Fruit fly (Drosophila melanogaster): Measurements from ENCODE around the gene CG10581.

CG10581 gene

dm6 chr3L:21064587-21064986 lies 30.6 kb upstream of the CG10581 start:
- no peak for TF ChIP-seq Crg-1 (GFP tag; optimal IDR thresholded peaks at IDR 0.05)
- TF ChIP-seq CG11617 (GFP tag; optimal IDR thresholded peaks at IDR 0.05): no peak
- TF ChIP-seq CG5204 (GFP tag; optimal IDR thresholded peaks at IDR 0.05): no peak
- no peak for TF ChIP-seq Mnt (GFP tag; optimal IDR thresholded peaks at IDR 0.05)
- TF ChIP-seq tj (GFP tag; optimal IDR thresholded peaks at IDR 0.05): no peak
- TF ChIP-seq Hr96 (GFP tag; optimal IDR thresholded peaks at IDR 0.05): no peak
- TF ChIP-seq CG7045 (GFP tag; optimal IDR thresholded peaks at IDR 0.05): no peak
- no peak for TF ChIP-seq cnc (optimal IDR thresholded peaks at IDR 0.05)

DNA sequence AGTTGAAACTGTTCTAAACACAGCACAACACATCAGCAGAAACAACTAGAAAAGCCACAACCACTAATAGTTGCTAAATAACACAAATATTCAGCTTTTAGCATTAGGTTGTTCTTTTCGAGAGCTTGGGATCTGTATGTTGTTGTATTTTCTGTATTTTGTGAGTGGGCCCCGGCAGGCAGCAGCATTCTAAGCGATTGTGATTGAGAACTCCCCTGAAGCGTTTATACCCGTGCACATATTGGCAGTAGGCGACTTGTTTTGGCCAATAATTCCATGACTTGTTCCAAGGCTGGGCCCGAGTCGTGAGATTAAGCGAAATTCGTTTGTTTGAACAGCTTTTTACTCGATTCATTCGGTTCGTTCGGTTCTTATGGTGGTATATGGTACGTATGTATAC lies 28.0 kb upstream of the CG10581 start:
- TF ChIP-seq cnc (optimal IDR thresholded peaks at IDR 0.05): no peak
- TF ChIP-seq CG14711 (tag; optimal IDR thresholded peaks at IDR 0.05): no peak
- TF ChIP-seq tj (GFP tag; optimal IDR thresholded peaks at IDR 0.05): no peak
- no peak for TF ChIP-seq CG7101 (tag; optimal IDR thresholded peaks at IDR 0.05)
- no peak for TF ChIP-seq bab1 (GFP tag; optimal IDR thresholded peaks at IDR 0.05)
- no peak for TF ChIP-seq Mnt (GFP tag; optimal IDR thresholded peaks at IDR 0.05)
- TF ChIP-seq cic (GFP tag; optimal IDR thresholded peaks at IDR 0.05): no peak
- no peak for TF ChIP-seq ovo (GFP tag; optimal IDR thresholded peaks at IDR 0.05)
- TF ChIP-seq CG5204 (GFP tag; optimal IDR thresholded peaks at IDR 0.05): no peak
- TF ChIP-seq Crg-1 (GFP tag; optimal IDR thresholded peaks at IDR 0.05): no peak
- no peak for TF ChIP-seq pad (GFP tag; optimal IDR thresholded peaks at IDR 0.05)
- no peak for TF ChIP-seq toe (GFP tag; optimal IDR thresholded peaks at IDR 0.05)
- no peak for TF ChIP-seq CG7045 (GFP tag; optimal IDR thresholded peaks at IDR 0.05)
- TF ChIP-seq Hr96 (GFP tag; optimal IDR thresholded peaks at IDR 0.05): no peak
- no peak for TF ChIP-seq CG11617 (GFP tag; optimal IDR thresholded peaks at IDR 0.05)
- no peak for TF ChIP-seq CG33017 (tag; optimal IDR thresholded peaks at IDR 0.05)
- no peak for TF ChIP-seq CG12768 (GFP tag; optimal IDR thresholded peaks at IDR 0.05)
- TF ChIP-seq Clk (GFP tag; optimal IDR thresholded peaks at IDR 0.05): no peak
- TF ChIP-seq kay (GFP tag; ENCODE audit: borderline replicate concordance): no peak
- no peak for TF ChIP-seq CG1620 (GFP tag; optimal IDR thresholded peaks at IDR 0.05)

dm6 chr3L:21060189-21061070 lies 26.4 kb upstream of the CG10581 start:
- TF ChIP-seq tj (GFP tag; optimal IDR thresholded peaks at IDR 0.05): no peak
- TF ChIP-seq CG11617 (GFP tag; optimal IDR thresholded peaks at IDR 0.05): peak; percentile 23
- TF ChIP-seq bab1 (GFP tag; optimal IDR thresholded peaks at IDR 0.05): peak; percentile 17
- TF ChIP-seq kay (GFP tag; ENCODE audit: borderline replicate concordance): peak; percentile 55
- TF ChIP-seq CG7045 (GFP tag; optimal IDR thresholded peaks at IDR 0.05): peak; percentile 13
- TF ChIP-seq CG12768 (GFP tag; optimal IDR thresholded peaks at IDR 0.05): peak; percentile 5
- TF ChIP-seq CG14711 (tag; optimal IDR thresholded peaks at IDR 0.05): peak; percentile 44
- peak; percentile 3 for TF ChIP-seq pad (GFP tag; optimal IDR thresholded peaks at IDR 0.05)
- TF ChIP-seq CG7101 (tag; optimal IDR thresholded peaks at IDR 0.05): peak; percentile 27
- TF ChIP-seq cnc (optimal IDR thresholded peaks at IDR 0.05): no peak
- TF ChIP-seq CG1620 (GFP tag; optimal IDR thresholded peaks at IDR 0.05): no peak
- peak; percentile 22 for TF ChIP-seq CG33017 (tag; optimal IDR thresholded peaks at IDR 0.05)

DNA sequence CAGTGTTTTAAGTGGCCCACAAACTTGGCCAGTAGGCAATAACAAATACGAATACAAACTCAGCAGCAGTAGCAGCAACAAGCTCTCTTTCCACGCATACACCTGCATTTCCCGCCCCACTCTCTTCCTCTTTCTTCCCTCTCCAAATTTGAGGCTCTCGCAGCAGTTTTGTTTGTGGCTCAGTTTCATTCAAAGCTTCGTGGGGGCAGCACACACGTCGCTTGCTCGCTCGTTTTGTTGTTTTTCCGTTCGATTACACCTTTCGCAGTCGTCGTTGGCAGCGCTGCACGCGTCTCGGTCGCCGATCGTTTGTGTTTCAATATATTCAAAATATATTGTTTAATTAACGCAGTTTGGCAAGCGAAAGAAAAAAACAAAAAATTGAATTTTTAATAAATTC lies 24.6 kb upstream of the CG10581 start:
- TF ChIP-seq CG11617 (GFP tag; optimal IDR thresholded peaks at IDR 0.05) (no peak), Mnt (GFP tag; optimal IDR thresholded peaks at IDR 0.05) (peak; percentile 49), pad (GFP tag; optimal IDR thresholded peaks at IDR 0.05) (peak; percentile 26), CG5204 (GFP tag; optimal IDR thresholded peaks at IDR 0.05) (no peak), bab1 (GFP tag; optimal IDR thresholded peaks at IDR 0.05) (peak; percentile 82), ovo (GFP tag; optimal IDR thresholded peaks at IDR 0.05) (peak; percentile 24), toe (GFP tag; optimal IDR thresholded peaks at IDR 0.05) (no peak), cic (GFP tag; optimal IDR thresholded peaks at IDR 0.05) (peak; percentile 52), Hr96 (GFP tag; optimal IDR thresholded peaks at IDR 0.05) (peak; percentile 16), Crg-1 (GFP tag; optimal IDR thresholded peaks at IDR 0.05) (no peak), Clk (GFP tag; optimal IDR thresholded peaks at IDR 0.05) (no peak), CG7101 (tag; optimal IDR thresholded peaks at IDR 0.05) (peak; percentile 38), tj (GFP tag; optimal IDR thresholded peaks at IDR 0.05) (peak; percentile 65), kay (GFP tag; ENCODE audit: borderline replicate concordance) (peak; percentile 68), cnc (optimal IDR thresholded peaks at IDR 0.05) (no peak), CG33017 (tag; optimal IDR thresholded peaks at IDR 0.05) (peak; percentile 4), CG12768 (GFP tag; optimal IDR thresholded peaks at IDR 0.05) (peak; percentile 44), CG14711 (tag; optimal IDR thresholded peaks at IDR 0.05) (no peak), CG1620 (GFP tag; optimal IDR thresholded peaks at IDR 0.05) (peak; percentile 27), CG7045 (GFP tag; optimal IDR thresholded peaks at IDR 0.05) (no peak)

dm6 chr3L:21057568-21057940 lies 23.6 kb upstream of the CG10581 start:
- TF ChIP-seq Hr96 (GFP tag; optimal IDR thresholded peaks at IDR 0.05) (no peak), cic (GFP tag; optimal IDR thresholded peaks at IDR 0.05) (no peak), kay (GFP tag; ENCODE audit: borderline replicate concordance) (no peak), tj (GFP tag; optimal IDR thresholded peaks at IDR 0.05) (peak; percentile 47), ovo (GFP tag; optimal IDR thresholded peaks at IDR 0.05) (no peak)
